Worm (Caenorhabditis elegans): ENCODE data around the gene gly-1.

gly-1 gene

ce11 chrII:10868670-10869246 lies 33.2 kb downstream of the gly-1 start, which contains the start of the genes gmps-1 and cap-2 (continued):
- TF ChIP-seq T26A5.8 (tag; optimal IDR thresholded peaks at IDR 0.05) (no peak), F39B2.1 (GFP tag; IDR thresholded peaks at IDR 0.05) (peak; percentile 30; the same call in 1 of the 2 replicates), repo-1 (tag; optimal IDR thresholded peaks at IDR 0.05) (peak; percentile 95), mxl-1 (tag; optimal IDR thresholded peaks at IDR 0.05) (no peak), ceh-100 (GFP tag; IDR thresholded peaks at IDR 0.05) (peak; percentile 85), pbrm-1 (GFP tag; IDR thresholded peaks at IDR 0.05) (peak; percentile 97), die-1 (tag; optimal IDR thresholded peaks at IDR 0.05) (no peak), aptf-3 (GFP tag; IDR thresholded peaks at IDR 0.05) (no peak), snpc-4 (GFP tag; optimal IDR thresholded peaks at IDR 0.05) (peak; percentile 49), snpc-4 (tag; optimal IDR thresholded peaks at IDR 0.05) (peak; percentile 2 to 87 (median 48)), him-1 (tag; optimal IDR thresholded peaks at IDR 0.05) (peak; percentile 53), fkh-3 (tag; optimal IDR thresholded peaks at IDR 0.05) (no peak), rpc-1 (optimal IDR thresholded peaks at IDR 0.05) (peak; percentile 27), rpc-1 (tag; optimal IDR thresholded peaks at IDR 0.05) (no peak)

ce11 chrII:10867219-10867618 lies 34.8 kb downstream of the gly-1 start:
- TF ChIP-seq lin-54 (GFP tag; optimal IDR thresholded peaks at IDR 0.05) (peak; percentile 20), hmg-1.2 (GFP tag; IDR thresholded peaks at IDR 0.05) (peak; percentile 19; the same call in 1 of the 2 replicates), F23B12.7 (tag; optimal IDR thresholded peaks at IDR 0.05; ENCODE audit: insufficient read depth) (no peak), nhr-80 (tag; optimal IDR thresholded peaks at IDR 0.05) (peak; percentile 56), F33H1.4 (GFP tag; IDR thresholded peaks at IDR 0.05) (peak; percentile 10; the same call in 1 of the 2 replicates), cebp-1 (GFP tag; IDR thresholded peaks at IDR 0.05) (no peak), cebp-1 (tag; optimal IDR thresholded peaks at IDR 0.05) (peak; percentile 56), lir-1 (GFP tag; conservative IDR thresholded peaks at IDR 0.05) (no peak), B0336.3 (GFP tag; IDR thresholded peaks at IDR 0.05) (0 out of 2 replicates have a peak, but pooled peaks have one; percentile 17)

ce11 chrII:10862749-10863656 lies 39.0 kb downstream of the gly-1 start:
- TF ChIP-seq F39B2.1 (GFP tag; IDR thresholded peaks at IDR 0.05) (no peak), snpc-4 (GFP tag; optimal IDR thresholded peaks at IDR 0.05) (no peak), snpc-4 (tag; optimal IDR thresholded peaks at IDR 0.05) (peak in 1 of 4 experiments; percentile 13), egl-44 (GFP tag; IDR thresholded peaks at IDR 0.05) (no peak), nhr-90 (tag; optimal IDR thresholded peaks at IDR 0.05) (no peak), rec-8 (tag; optimal IDR thresholded peaks at IDR 0.05) (no peak), ccch-3 (GFP tag; optimal IDR thresholded peaks at IDR 0.05) (no peak), hlh-26 (GFP tag; conservative IDR thresholded peaks at IDR 0.05) (no peak), F52B5.7 (tag; optimal IDR thresholded peaks at IDR 0.05) (no peak), zim-3 (tag; optimal IDR thresholded peaks at IDR 0.05) (no peak), dpl-1 (GFP tag; optimal IDR thresholded peaks at IDR 0.05) (peak; percentile 16), snpc-3.4 (tag; optimal IDR thresholded peaks at IDR 0.05) (peak; percentile 54), fkh-3 (tag; optimal IDR thresholded peaks at IDR 0.05) (no peak), D2030.7 (GFP tag; IDR thresholded peaks at IDR 0.05) (peak; percentile 40; the same call in 1 of the 2 replicates), hrde-1 (tag; optimal IDR thresholded peaks at IDR 0.05; ENCODE audit: borderline replicate concordance) (no peak), ceh-91 (GFP tag; IDR thresholded peaks at IDR 0.05) (0 out of 2 replicates have a peak, but pooled peaks have one; percentile 40), ztf-25 (GFP tag; IDR thresholded peaks at IDR 0.05) (no peak), ztf-3 (GFP tag; optimal IDR thresholded peaks at IDR 0.05) (no peak), B0336.3 (GFP tag; IDR thresholded peaks at IDR 0.05) (no peak), hmg-20 (GFP tag; IDR thresholded peaks at IDR 0.05) (no peak), ztf-22 (GFP tag; optimal IDR thresholded peaks at IDR 0.05) (no peak), hmg-1.2 (GFP tag; IDR thresholded peaks at IDR 0.05) (peak; percentile 4; the same call in 1 of the 2 replicates), lsl-1 (GFP tag; optimal IDR thresholded peaks at IDR 0.05) (peak; percentile 87), efl-1 (GFP tag; optimal IDR thresholded peaks at IDR 0.05) (peak; percentile 46), C17E4.6 (GFP tag; IDR thresholded peaks at IDR 0.05) (no peak), hsf-1 (GFP tag; IDR thresholded peaks at IDR 0.05) (no peak)
